Worm (Caenorhabditis elegans): ENCODE measurements around the gene fbxa-150.

- TF ChIP-seq unc-62 (GFP tag; optimal IDR thresholded peaks at IDR 0.05) (no peak), fkh-10 (GFP tag; optimal IDR thresholded peaks at IDR 0.05) (no peak)
Observed at ce11 chrV:20476514-20476913, 45.9 kb upstream of the fbxa-150 start.

Data from whole organism, L1 larva.